Worm (Caenorhabditis elegans) whole organism, L1 larva: ENCODE data around the gene Y62H9A.9.

Experiments used
- C16A3.4 ChIP-seq: fragments of 150-350 bp; optimal IDR thresholded peaks from 2 replicates; lab custom pipeline; 2014; ENCODE audit warnings: missing biosample characterization, missing genetic modification characterization
- C34B4.2 ChIP-seq: sonication (generic microtip); optimal IDR thresholded peaks from 2 replicates; lab custom pipeline; 2017; ENCODE audit warnings: mild to moderate bottlenecking, missing genetic modification characterization, missing compliant biosample characterization
- Y116A8C.19 ChIP-seq: sonication (generic microtip); optimal IDR thresholded peaks from 2 replicates; lab custom pipeline; 2016; ENCODE audit warnings: missing compliant biosample characterization, missing genetic modification characterization, borderline replicate concordance
- ceh-8 ChIP-seq: fragments of 200-800 bp; sonication (Bioruptor generic); optimal IDR thresholded peaks from 2 replicates; lab custom pipeline; 2018; ENCODE audit warnings: mild to moderate bottlenecking, missing genetic modification characterization, moderate library complexity, missing compliant biosample characterization
- dpl-1 ChIP-seq, 3 experiments: fragments of 150-350 bp in 2 of 3; sonication (generic microtip) in 1 of 3; optimal IDR thresholded peaks; 2 replicates each; lab custom pipeline; 2014 to 2017; ENCODE audit warnings: missing biosample characterization in 3 of 3, missing genetic modification characterization in 3 of 3, missing genetic modification reagents in 3 of 3
- dsc-1 ChIP-seq: sonication (generic microtip); optimal IDR thresholded peaks from 2 replicates; lab custom pipeline; 2016; ENCODE audit warnings: mild to moderate bottlenecking, missing genetic modification characterization, missing compliant biosample characterization
- efl-1 ChIP-seq, 4 experiments: fragments of 150-350 bp; optimal IDR thresholded peaks in 3 of 4; peaks in 1 of 4; 1 replicate in 1 of 4; 2 replicates in 3 of 4; lab custom pipeline; 2014; ENCODE audit warnings: missing biosample characterization in 2 of 4, missing genetic modification characterization in 2 of 4, missing genetic modification reagents in 2 of 4
- efl-3 ChIP-seq: fragments of 200-800 bp; sonication (Bioruptor generic); optimal IDR thresholded peaks from 2 replicates; lab custom pipeline; 2018; ENCODE audit warnings: mild to moderate bottlenecking, missing genetic modification characterization, missing compliant biosample characterization
- elt-3 ChIP-seq, 6 experiments: fragments of 150-350 bp in 1 of 6; sonication (generic microtip); optimal IDR thresholded peaks; 2 replicates each; lab custom pipeline; 2017 to 2018; ENCODE audit warnings: missing biosample characterization in 6 of 6, missing genetic modification characterization in 6 of 6, inconsistent platforms in 1 of 6
- fkh-10 ChIP-seq: sonication (generic microtip); optimal IDR thresholded peaks from 2 replicates; lab custom pipeline; 2017; ENCODE audit warnings: missing biosample characterization, missing genetic modification reagents, missing genetic modification characterization
- fkh-4 ChIP-seq: sonication (generic microtip); optimal IDR thresholded peaks from 2 replicates; lab custom pipeline; 2016; ENCODE audit warnings: missing compliant biosample characterization, missing genetic modification characterization, borderline replicate concordance
- fos-1 ChIP-seq: fragments of 150-350 bp; optimal IDR thresholded peaks from 2 replicates; lab custom pipeline; 2014; ENCODE audit warnings: missing biosample characterization, missing genetic modification characterization
- hlh-17 ChIP-seq: fragments of 200-800 bp; sonication (Bioruptor generic); optimal IDR thresholded peaks from 2 replicates; lab custom pipeline; 2018; ENCODE audit warnings: missing genetic modification characterization, mild to moderate bottlenecking, missing compliant biosample characterization, moderate library complexity, borderline replicate concordance
- hlh-4 ChIP-seq: sonication (generic microtip); optimal IDR thresholded peaks from 2 replicates; lab custom pipeline; 2016; ENCODE audit warnings: mild to moderate bottlenecking, missing genetic modification characterization, missing compliant biosample characterization
- isw-1 ChIP-seq: fragments of 200-800 bp; sonication (Bioruptor generic); IDR thresholded peaks from 2 replicates; pipeline ENCODE4 v1.3.6; 2022; ENCODE audit warnings: missing genetic modification characterization, missing compliant biosample characterization
- jun-1 ChIP-seq: fragments of 150-350 bp; optimal IDR thresholded peaks from 2 replicates; lab custom pipeline; 2014; ENCODE audit warnings: missing biosample characterization, missing genetic modification reagents, missing genetic modification characterization
- lin-15B ChIP-seq: fragments of 150-350 bp; sonication (generic microtip); optimal IDR thresholded peaks from 3 replicates; lab custom pipeline; 2014; ENCODE audit warnings: missing biosample characterization, missing genetic modification characterization
- lin-35 ChIP-seq, 2 experiments: fragments of 150-350 bp; optimal IDR thresholded peaks; 2 replicates each; lab custom pipeline; 2014; ENCODE audit warnings: missing biosample characterization in 2 of 2, missing genetic modification characterization in 2 of 2, missing genetic modification reagents in 2 of 2
- lin-39 ChIP-seq: fragments of 150-350 bp; optimal IDR thresholded peaks from 2 replicates; lab custom pipeline; 2014; ENCODE audit warnings: missing biosample characterization, missing genetic modification reagents, missing genetic modification characterization
- lir-3 ChIP-seq: sonication (generic microtip); optimal IDR thresholded peaks from 2 replicates; lab custom pipeline; 2016; ENCODE audit warnings: mild to moderate bottlenecking, missing genetic modification characterization, moderate library complexity, missing compliant biosample characterization; ENCODE audit not compliant: poor library complexity
- mab-9 ChIP-seq: fragments of 200-800 bp; sonication (Bioruptor generic); IDR thresholded peaks from 2 replicates; pipeline ENCODE4 v1.3.6; 2022; ENCODE audit warnings: missing genetic modification reagents, missing genetic modification characterization, missing compliant biosample characterization
- mef-2 ChIP-seq: fragments of 150-350 bp; optimal IDR thresholded peaks from 2 replicates; lab custom pipeline; 2014; ENCODE audit warnings: missing biosample characterization, missing genetic modification characterization
- mep-1 ChIP-seq: fragments of 150-350 bp; optimal IDR thresholded peaks from 2 replicates; lab custom pipeline; 2014; ENCODE audit warnings: missing biosample characterization, missing genetic modification characterization
- nhr-19 ChIP-seq: fragments of 200-800 bp; sonication (Bioruptor generic); conservative IDR thresholded peaks from 2 replicates; pipeline ENCODE4 v1.3.6; 2022; ENCODE audit warnings: missing genetic modification characterization, missing compliant biosample characterization
- nhr-20 ChIP-seq: sonication (generic microtip); optimal IDR thresholded peaks from 2 replicates; lab custom pipeline; 2016; ENCODE audit warnings: mild to moderate bottlenecking, missing genetic modification characterization, missing compliant biosample characterization
- nhr-28 ChIP-seq: fragments of 150-350 bp; optimal IDR thresholded peaks from 2 replicates; lab custom pipeline; 2014; ENCODE audit warnings: missing biosample characterization, missing genetic modification characterization
- nhr-47 ChIP-seq: sonication (generic microtip); optimal IDR thresholded peaks from 2 replicates; lab custom pipeline; 2016; ENCODE audit warnings: mild to moderate bottlenecking, missing genetic modification characterization, moderate library complexity, missing compliant biosample characterization
- nhr-71 ChIP-seq: sonication (generic microtip); optimal IDR thresholded peaks from 2 replicates; lab custom pipeline; 2016; ENCODE audit warnings: mild to moderate bottlenecking, missing genetic modification characterization, moderate library complexity, missing compliant biosample characterization
- nhr-77 ChIP-seq: fragments of 150-350 bp; optimal IDR thresholded peaks from 2 replicates; lab custom pipeline; 2014; ENCODE audit warnings: missing biosample characterization, missing genetic modification characterization
- nhr-84 ChIP-seq: sonication (generic microtip); optimal IDR thresholded peaks from 2 replicates; lab custom pipeline; 2017; ENCODE audit warnings: missing biosample characterization, missing genetic modification characterization
- nhr-85 ChIP-seq: sonication (generic microtip); peaks from one replicate; lab custom pipeline; 2016; ENCODE audit warnings: missing genetic modification characterization, inconsistent platforms, missing compliant biosample characterization
- nhr-90 ChIP-seq: sonication (generic microtip); optimal IDR thresholded peaks from 2 replicates; lab custom pipeline; 2016; ENCODE audit warnings: mild to moderate bottlenecking, missing genetic modification characterization, missing compliant biosample characterization; ENCODE audit not compliant: poor library complexity
- pax-3 ChIP-seq: fragments of 200-800 bp; sonication (Bioruptor generic); optimal IDR thresholded peaks from 2 replicates; lab custom pipeline; 2018; ENCODE audit warnings: mild to moderate bottlenecking, missing genetic modification characterization, moderate library complexity, missing compliant biosample characterization
- pqm-1 ChIP-seq: sonication (generic microtip); optimal IDR thresholded peaks from 3 replicates; lab custom pipeline; 2017; ENCODE audit warnings: missing biosample characterization, missing genetic modification characterization
- rnt-1 ChIP-seq: sonication (generic microtip); optimal IDR thresholded peaks from 2 replicates; lab custom pipeline; 2016; ENCODE audit warnings: mild to moderate bottlenecking, missing genetic modification characterization, moderate library complexity, missing compliant biosample characterization
- snu-23 ChIP-seq: sonication (generic microtip); optimal IDR thresholded peaks from 2 replicates; lab custom pipeline; 2016; ENCODE audit warnings: missing genetic modification characterization, missing compliant biosample characterization
- sox-4 ChIP-seq: sonication (generic microtip); optimal IDR thresholded peaks from 2 replicates; lab custom pipeline; 2016; ENCODE audit warnings: missing genetic modification characterization, missing compliant biosample characterization
- swsn-7 ChIP-seq: sonication (generic microtip); optimal IDR thresholded peaks from 2 replicates; lab custom pipeline; 2016; ENCODE audit warnings: missing genetic modification characterization, missing compliant biosample characterization
- tbx-2 ChIP-seq: sonication (generic microtip); optimal IDR thresholded peaks from 2 replicates; lab custom pipeline; 2016; ENCODE audit warnings: missing genetic modification characterization, missing compliant biosample characterization
- tlp-1 ChIP-seq: fragments of 150-350 bp; optimal IDR thresholded peaks from 2 replicates; lab custom pipeline; 2014; ENCODE audit warnings: missing biosample characterization, missing genetic modification characterization
- zag-1 ChIP-seq: fragments of 150-350 bp; optimal IDR thresholded peaks from 2 replicates; lab custom pipeline; 2014; ENCODE audit warnings: missing biosample characterization, missing genetic modification characterization
- ztf-11 ChIP-seq, 2 experiments: sonication (generic microtip); optimal IDR thresholded peaks; 2 replicates each; lab custom pipeline; 2016 to 2017; ENCODE audit warnings: missing genetic modification characterization in 2 of 2, missing biosample characterization in 1 of 2, missing compliant biosample characterization in 1 of 2
- ztf-4 ChIP-seq: fragments of 150-350 bp; optimal IDR thresholded peaks from 2 replicates; lab custom pipeline; 2014; ENCODE audit warnings: missing biosample characterization, missing genetic modification characterization

The Y62H9A.9 gene

DNA sequence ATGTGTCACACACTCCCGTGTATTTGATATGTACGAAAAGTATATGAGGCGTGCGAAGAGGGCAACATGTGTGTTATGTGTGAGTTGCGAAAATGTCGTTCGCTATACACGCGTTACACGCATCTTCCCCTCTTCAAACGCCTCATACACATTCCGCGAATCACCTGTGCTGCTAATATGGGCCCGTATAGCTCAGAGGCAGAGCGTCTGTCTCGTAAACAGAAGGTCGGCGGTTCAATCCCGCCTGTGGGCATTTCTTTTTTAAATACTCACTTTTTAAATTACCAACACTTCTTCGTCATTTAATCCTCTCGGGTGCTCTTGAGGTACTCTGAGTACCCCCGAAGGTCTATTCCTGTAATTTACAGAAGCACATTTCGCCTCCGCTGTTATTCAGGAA lies 35.6 kb upstream of the Y62H9A.9 start:
- TF ChIP-seq ztf-11 (tag; optimal IDR thresholded peaks at IDR 0.05; lab: Kevin White, UChicago) (no peak), sox-4 (tag; lab: Kevin White, UChicago) (no peak), snu-23 (GFP tag; lab: Kevin White, UChicago) (no peak), rnt-1 (tag; lab: Kevin White, UChicago) (no peak), Y116A8C.19 (tag; lab: Kevin White, UChicago) (no peak)
- TF ChIP-seq, all 84 proteins: peak for 0

DNA sequence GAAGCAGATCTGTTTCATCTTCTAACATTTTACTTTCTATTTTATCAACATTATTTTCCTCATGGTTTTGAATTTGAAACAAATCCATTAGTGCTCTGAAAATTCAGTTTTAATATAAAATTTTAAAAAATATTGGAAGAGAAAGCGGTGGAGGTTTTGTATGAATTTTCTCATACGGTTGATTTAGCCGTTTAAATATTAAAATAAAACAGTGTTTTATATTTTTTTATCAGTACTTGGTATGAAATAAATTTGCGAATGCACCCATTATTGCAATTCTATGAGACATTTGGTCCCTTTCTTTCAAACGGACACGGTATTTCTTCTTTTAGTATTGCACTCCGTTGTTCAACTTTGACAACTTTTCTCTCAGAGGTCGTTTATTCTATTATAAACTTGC lies 33.6 kb upstream of the Y62H9A.9 start, which contains the start of gene dot-1.4:
TSS of gene dot-1.4 (minus strand) at position 101 of the 400 bp plus-strand sequence.
- no peak for TF ChIP-seq lin-15B (tag; lab: Kevin White, UChicago)
- no peak for TF ChIP-seq nhr-85 (tag; lab: Kevin White, UChicago)
- no peak for TF ChIP-seq nhr-28 (tag; lab: Kevin White, UChicago)
- no peak for TF ChIP-seq isw-1
- no peak for TF ChIP-seq dpl-1 (GFP tag; optimal IDR thresholded peaks at IDR 0.05; lab: Kevin White, UChicago)
- no peak for TF ChIP-seq pax-3
- TF ChIP-seq mep-1 (tag; lab: Kevin White, UChicago) = no peak
- no peak for TF ChIP-seq lir-3 (tag; lab: Kevin White, UChicago)
- TF ChIP-seq zag-1 (tag; lab: Kevin White, UChicago) = no peak
- TF ChIP-seq C16A3.4 (tag; lab: Kevin White, UChicago) = no peak
- TF ChIP-seq nhr-84 (tag; lab: Kevin White, UChicago) = no peak

- TF ChIP-seq nhr-84 (tag; lab: Kevin White, UChicago) = no peak
- TF ChIP-seq lin-35 (GFP tag; optimal IDR thresholded peaks at IDR 0.05; lab: Kevin White, UChicago) = no peak
- TF ChIP-seq mep-1 (tag; lab: Kevin White, UChicago) = no peak
- no peak for TF ChIP-seq ceh-8
- no peak for TF ChIP-seq dsc-1 (tag; lab: Kevin White, UChicago)
- no peak for TF ChIP-seq C34B4.2
- no peak for TF ChIP-seq elt-3 (tag; optimal IDR thresholded peaks at IDR 0.05; lab: Kevin White, UChicago)
- TF ChIP-seq efl-3 (GFP tag; lab: Kevin White, UChicago) = no peak
- no peak for TF ChIP-seq nhr-20 (tag; lab: Kevin White, UChicago)
- TF ChIP-seq tlp-1 (tag; lab: Kevin White, UChicago) = no peak
- no peak for TF ChIP-seq snu-23 (GFP tag; lab: Kevin White, UChicago)
Measured at ce11 chrX:11927585-11927984, 29.6 kb upstream of the Y62H9A.9 start, which contains the start of gene F55G7.4. F55G7.4 (plus strand) TSS chrX:11927885.

DNA sequence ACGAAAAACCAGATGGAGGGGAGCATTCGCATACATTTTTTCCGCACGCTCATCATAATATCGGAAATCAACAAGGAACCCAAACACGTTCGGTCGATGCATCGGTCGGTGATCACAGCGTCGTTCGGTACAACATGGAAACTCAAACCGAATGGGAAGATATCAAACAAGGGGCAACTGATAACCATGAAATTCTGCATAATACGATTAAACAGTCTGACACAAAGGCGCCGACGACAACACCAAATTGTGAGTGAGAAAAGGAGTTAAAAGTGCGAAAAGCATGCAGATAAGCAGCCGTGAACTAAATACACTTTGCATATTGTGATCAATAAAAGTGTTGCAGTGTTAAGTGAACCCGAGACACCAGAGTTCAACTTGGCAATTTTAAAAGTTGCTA lies 27.3 kb upstream of the Y62H9A.9 start:
- no peak for TF ChIP-seq nhr-85 (tag; lab: Kevin White, UChicago)
- TF ChIP-seq nhr-77 (tag; lab: Kevin White, UChicago) = no peak
- TF ChIP-seq efl-1 (optimal IDR thresholded peaks at IDR 0.05; lab: Kevin White, UChicago) = no peak
- no peak for TF ChIP-seq efl-1 (GFP tag; optimal IDR thresholded peaks at IDR 0.05 in 1 of 2; lab: Kevin White, UChicago)
- TF ChIP-seq hlh-17 (GFP tag; lab: Kevin White, UChicago) = no peak
- TF ChIP-seq mef-2 (tag; lab: Kevin White, UChicago) = no peak
- TF ChIP-seq pqm-1 (tag; lab: Kevin White, UChicago) = no peak

DNA sequence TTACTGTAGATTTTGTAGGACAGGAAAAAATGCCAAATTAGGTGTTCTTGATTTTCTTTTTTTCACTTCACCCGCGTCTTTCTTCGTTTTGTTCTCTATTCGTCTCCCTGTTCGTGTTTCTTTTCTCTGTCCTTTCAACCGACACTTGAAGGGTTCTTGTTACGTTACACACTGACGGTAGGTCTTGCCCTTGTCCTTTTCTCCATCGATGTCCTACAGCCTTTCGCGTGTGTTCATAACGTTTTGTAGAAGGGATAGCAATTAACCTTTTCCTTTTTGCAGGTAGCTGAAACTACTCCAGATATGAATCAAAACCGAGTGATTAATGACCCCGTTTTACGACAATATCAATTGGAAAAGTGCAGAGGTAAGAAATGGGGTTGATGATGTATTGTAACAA lies 26.2 kb upstream of the Y62H9A.9 start, which contains the start of gene F55G7.1:
TSS of gene F55G7.1 (plus strand) at position 276 of the 400 bp plus-strand sequence.
- TF ChIP-seq dsc-1 (tag; lab: Kevin White, UChicago) = peak; percentile 71
- no peak for TF ChIP-seq lin-15B (tag; lab: Kevin White, UChicago)
- peak; percentile 49 for TF ChIP-seq nhr-71 (tag; lab: Kevin White, UChicago)
- TF ChIP-seq swsn-7 (tag; lab: Kevin White, UChicago) = peak; percentile 32
- TF ChIP-seq fos-1 (tag; lab: Kevin White, UChicago) = no peak
- no peak for TF ChIP-seq sox-4 (tag; lab: Kevin White, UChicago)
- no peak for TF ChIP-seq hlh-4 (tag; lab: Kevin White, UChicago)
- TF ChIP-seq ceh-8 = no peak
- peak; percentile 3 for TF ChIP-seq nhr-77 (tag; lab: Kevin White, UChicago)
- peak; percentile 78 for TF ChIP-seq jun-1
- TF ChIP-seq tbx-2 (tag; lab: Kevin White, UChicago) = peak; percentile 56
- no peak for TF ChIP-seq fkh-10
- peak; percentile 52 for TF ChIP-seq C16A3.4 (tag; lab: Kevin White, UChicago)
- TF ChIP-seq lin-39 (tag; lab: Kevin White, UChicago) = peak; percentile 5
- TF ChIP-seq ztf-4 (tag; lab: Kevin White, UChicago) = peak; percentile 31
- TF ChIP-seq nhr-90 = peak; percentile 72
- TF ChIP-seq mep-1 (tag; lab: Kevin White, UChicago) = peak; percentile 65
- peak; percentile 77 for TF ChIP-seq nhr-47 (tag; lab: Kevin White, UChicago)
- TF ChIP-seq nhr-19 = peak; percentile 61
- no peak for TF ChIP-seq mab-9
- TF ChIP-seq elt-3 (tag; optimal IDR thresholded peaks at IDR 0.05; lab: Kevin White, UChicago) = peak in 4 of 6 experiments; percentile 23 to 38 (median 26)
- no peak for TF ChIP-seq fkh-4 (tag; lab: Kevin White, UChicago)
